Worm (Caenorhabditis elegans) whole organism, L1 larva: ENCODE results near the gene F47C12.7.

Experiments
- ama-1 ChIP-seq: fragments of 150-350 bp; optimal IDR thresholded peaks from 2 replicates; lab custom pipeline; 2014
- nhr-12 ChIP-seq: sonication (generic microtip); optimal IDR thresholded peaks from 2 replicates; lab custom pipeline; 2017; ENCODE audit warnings: missing biosample characterization, missing genetic modification characterization
- nhr-237 ChIP-seq: fragments of 150-350 bp; optimal IDR thresholded peaks from 2 replicates; lab custom pipeline; 2014; ENCODE audit warnings: missing biosample characterization, missing genetic modification characterization
- nhr-47 ChIP-seq: sonication (generic microtip); optimal IDR thresholded peaks from 2 replicates; lab custom pipeline; 2016; ENCODE audit warnings: mild to moderate bottlenecking, missing genetic modification characterization, moderate library complexity, missing compliant biosample characterization
- snpc-4 ChIP-seq: fragments of 150-350 bp; optimal IDR thresholded peaks from 2 replicates; lab custom pipeline; 2014; ENCODE audit warnings: missing biosample characterization, missing genetic modification characterization
- snu-23 ChIP-seq: sonication (generic microtip); optimal IDR thresholded peaks from 2 replicates; lab custom pipeline; 2016; ENCODE audit warnings: missing genetic modification characterization, missing compliant biosample characterization
- unc-98 ChIP-seq: fragments of 200-800 bp; sonication (Bioruptor generic); IDR thresholded peaks from 2 replicates; pipeline ENCODE4 v1.3.6; 2022; ENCODE audit warnings: missing genetic modification characterization, missing compliant biosample characterization

DNA sequence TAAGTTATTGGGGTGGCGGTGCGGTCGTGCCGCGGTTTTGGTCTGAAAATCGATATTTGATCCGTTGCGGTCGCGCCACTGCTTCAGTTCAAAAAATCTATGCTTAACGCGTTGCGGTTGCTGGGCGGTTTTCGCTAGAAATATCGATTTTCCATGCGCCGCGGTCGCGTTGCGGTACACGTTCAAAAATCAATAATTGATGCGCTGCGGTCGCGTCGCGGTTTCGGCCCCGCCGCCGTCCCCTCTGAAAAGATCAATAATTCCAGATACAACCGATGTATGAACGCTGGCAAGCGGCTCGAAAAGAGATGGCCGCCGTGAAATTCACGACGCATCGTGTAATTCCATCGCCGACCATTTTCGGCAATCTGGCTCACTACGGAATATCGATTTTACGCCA is 45.7 kb upstream of the F47C12.7 start:
- TF ChIP-seq ama-1 (no peak), nhr-47 (tag; lab: Kevin White, UChicago) (no peak), snu-23 (GFP tag; lab: Kevin White, UChicago) (no peak), nhr-12 (no peak), nhr-237 (no peak), snpc-4 (tag; lab: Kevin White, UChicago) (no peak), unc-98 (GFP tag; lab: Robert Waterston, UW) (no peak)
